Worm (Caenorhabditis elegans) whole organism, young adult: ENCODE results near the gene T28D9.11.

ENCODE experiments used
- B0336.3 ChIP-seq: fragments of 200-800 bp; sonication (Bioruptor generic); IDR thresholded peaks from 2 replicates; pipeline ENCODE4 v1.3.6; 2022; ENCODE audit warnings: missing genetic modification characterization, missing compliant biosample characterization
- C17E4.6 ChIP-seq: fragments of 200-800 bp; sonication (Bioruptor generic); IDR thresholded peaks from 2 replicates; pipeline ENCODE4 v1.3.6; 2022; ENCODE audit warnings: missing genetic modification reagents, missing genetic modification characterization, missing compliant biosample characterization
- F23B12.7 ChIP-seq: sonication (generic microtip); optimal IDR thresholded peaks from 2 replicates; lab custom pipeline; 2017; ENCODE audit warnings: missing genetic modification characterization, mild to moderate bottlenecking, missing compliant biosample characterization, antibody characterized with exemption, moderate library complexity; ENCODE audit not compliant: insufficient read depth
- F33H1.4 ChIP-seq: fragments of 200-800 bp; sonication (Bioruptor generic); IDR thresholded peaks from 2 replicates; pipeline ENCODE4 v1.3.6; 2022; ENCODE audit warnings: missing genetic modification reagents, missing genetic modification characterization, missing compliant biosample characterization
- F37B4.10 ChIP-seq: fragments of 200-800 bp; sonication (Bioruptor generic); IDR thresholded peaks from 2 replicates; pipeline ENCODE4 v1.3.6; 2022; ENCODE audit warnings: missing genetic modification characterization, missing compliant biosample characterization
- T26A5.8 ChIP-seq: sonication (generic microtip); optimal IDR thresholded peaks from 2 replicates; lab custom pipeline; 2016; ENCODE audit warnings: missing genetic modification characterization, missing compliant biosample characterization
- Y56A3A.18 ChIP-seq: fragments of 200-800 bp; sonication (Bioruptor generic); IDR thresholded peaks from 2 replicates; pipeline ENCODE4 v1.3.6; 2022; ENCODE audit warnings: missing genetic modification reagents, missing genetic modification characterization, missing compliant biosample characterization
- atf-7 ChIP-seq: sonication (generic microtip); optimal IDR thresholded peaks from 2 replicates; lab custom pipeline; 2017; ENCODE audit warnings: mild to moderate bottlenecking, missing genetic modification characterization, missing compliant biosample characterization
- ccch-3 ChIP-seq: fragments of 200-800 bp; sonication (Bioruptor generic); optimal IDR thresholded peaks from 2 replicates; lab custom pipeline; 2018; ENCODE audit warnings: mild to moderate bottlenecking, missing genetic modification characterization, missing compliant biosample characterization
- cebp-1 ChIP-seq, 2 experiments: fragments of 200-800 bp in 1 of 2; sonication (Bioruptor generic) in 1 of 2; sonication (generic microtip) in 1 of 2; IDR thresholded peaks in 1 of 2; optimal IDR thresholded peaks in 1 of 2; 2 replicates each; pipeline versions ENCODE4 v1.3.6 to Lab custom; 2017 to 2022; ENCODE audit warnings: missing compliant biosample characterization in 2 of 2, missing genetic modification characterization in 2 of 2, mild to moderate bottlenecking in 1 of 2, missing genetic modification reagents in 1 of 2, moderate library complexity in 1 of 2
- cebp-2 ChIP-seq: fragments of 200-800 bp; sonication (Bioruptor generic); IDR thresholded peaks from 2 replicates; pipeline ENCODE4 v1.3.6; 2022; ENCODE audit warnings: missing genetic modification characterization, missing compliant biosample characterization
- ceh-40 ChIP-seq: fragments of 200-800 bp; sonication (Bioruptor generic); IDR thresholded peaks from 2 replicates; pipeline ENCODE4 v1.3.6; 2022; ENCODE audit warnings: missing genetic modification characterization, missing compliant biosample characterization
- ceh-58 ChIP-seq: fragments of 200-800 bp; sonication (Bioruptor generic); IDR thresholded peaks from 2 replicates; pipeline ENCODE4 v1.3.6; 2022; ENCODE audit warnings: missing genetic modification characterization, missing compliant biosample characterization
- efl-1 ChIP-seq: fragments of 150-350 bp; optimal IDR thresholded peaks from 2 replicates; lab custom pipeline; 2014; ENCODE audit warnings: missing biosample characterization, missing genetic modification reagents, missing genetic modification characterization
- egl-18 ChIP-seq: fragments of 200-800 bp; sonication (Bioruptor generic); IDR thresholded peaks from 2 replicates; pipeline ENCODE4 v1.3.6; 2022; ENCODE audit warnings: missing genetic modification reagents, missing genetic modification characterization, missing compliant biosample characterization
- egl-44 ChIP-seq: fragments of 200-800 bp; sonication (Bioruptor generic); IDR thresholded peaks from 2 replicates; pipeline ENCODE4 v1.3.6; 2022; ENCODE audit warnings: missing genetic modification reagents, missing genetic modification characterization, missing compliant biosample characterization
- gei-17 ChIP-seq: fragments of 200-800 bp; sonication (Bioruptor generic); optimal IDR thresholded peaks from 2 replicates; lab custom pipeline; 2018; ENCODE audit warnings: mild to moderate bottlenecking, missing genetic modification characterization, missing compliant biosample characterization
- hmg-1.2 ChIP-seq: fragments of 200-800 bp; sonication (Bioruptor generic); IDR thresholded peaks from 2 replicates; pipeline ENCODE4 v1.3.6; 2022; ENCODE audit warnings: missing genetic modification reagents, missing genetic modification characterization, missing compliant biosample characterization
- let-526 ChIP-seq: fragments of 200-800 bp; sonication (Bioruptor generic); IDR thresholded peaks from 2 replicates; pipeline ENCODE4 v1.3.6; 2022; ENCODE audit warnings: missing genetic modification reagents, missing genetic modification characterization, missing compliant biosample characterization
- let-607 ChIP-seq, 2 experiments: fragments of 200-800 bp in 1 of 2; sonication (Bioruptor generic) in 1 of 2; sonication (generic microtip) in 1 of 2; optimal IDR thresholded peaks; 2 replicates each; lab custom pipeline; 2016 to 2018; ENCODE audit warnings: mild to moderate bottlenecking in 2 of 2, missing compliant biosample characterization in 2 of 2, missing genetic modification characterization in 2 of 2, moderate library complexity in 2 of 2, missing genotype in 1 of 2
- madf-6 ChIP-seq: fragments of 200-800 bp; sonication (Bioruptor generic); IDR thresholded peaks from 2 replicates; pipeline ENCODE4 v1.3.6; 2022; ENCODE audit warnings: missing genetic modification reagents, missing genetic modification characterization, missing compliant biosample characterization
- madf-8 ChIP-seq: fragments of 200-800 bp; sonication (Bioruptor generic); conservative IDR thresholded peaks from 2 replicates; pipeline ENCODE4 v1.3.6; 2022; ENCODE audit warnings: missing genetic modification reagents, missing genetic modification characterization, missing compliant biosample characterization
- pha-4 ChIP-seq: fragments of 150-350 bp; sonication (generic microtip); optimal IDR thresholded peaks from 2 replicates; lab custom pipeline; 2014; ENCODE audit warnings: missing biosample characterization, missing genetic modification reagents, missing genetic modification characterization
- sea-2 ChIP-seq: fragments of 200-800 bp; sonication (Bioruptor generic); IDR thresholded peaks from 2 replicates; pipeline ENCODE4 v1.3.6; 2022; ENCODE audit warnings: missing genetic modification characterization, missing compliant biosample characterization
- snpc-1.3 ChIP-seq: sonication (generic microtip); optimal IDR thresholded peaks from 2 replicates; lab custom pipeline; 2017; ENCODE audit warnings: missing genetic modification characterization, mild to moderate bottlenecking, missing compliant biosample characterization, antibody characterized with exemption, moderate library complexity, missing genotype, missing genetic modification reagents; ENCODE audit not compliant: insufficient read depth
- snpc-4 ChIP-seq, 5 experiments: fragments of 150-350 bp in 1 of 5; sonication (generic microtip) in 4 of 5; optimal IDR thresholded peaks; 2 replicates each; lab custom pipeline; 2014 to 2018; ENCODE audit warnings: missing genetic modification characterization in 5 of 5, missing biosample characterization in 3 of 5, antibody characterized with exemption in 2 of 5, mild to moderate bottlenecking in 2 of 5, missing compliant biosample characterization in 2 of 5, missing genotype in 2 of 5, moderate library complexity in 2 of 5, missing genetic modification reagents in 1 of 5
- tbp1 ChIP-seq: fragments of 200-800 bp; sonication (Bioruptor generic); optimal IDR thresholded peaks from 2 replicates; lab custom pipeline; 2018; ENCODE audit warnings: mild to moderate bottlenecking, missing genetic modification characterization, missing compliant biosample characterization
- tbx-9 ChIP-seq: sonication (generic microtip); optimal IDR thresholded peaks from 2 replicates; lab custom pipeline; 2016; ENCODE audit warnings: borderline replicate concordance, missing genetic modification characterization, inconsistent platforms, missing compliant biosample characterization
- tlf-1 ChIP-seq: fragments of 200-800 bp; sonication (Bioruptor generic); optimal IDR thresholded peaks from 2 replicates; lab custom pipeline; 2018; ENCODE audit warnings: mild to moderate bottlenecking, missing genetic modification characterization, missing compliant biosample characterization
- xnd-1 ChIP-seq: sonication (generic microtip); optimal IDR thresholded peaks from 2 replicates; lab custom pipeline; 2016; ENCODE audit warnings: missing genotype, missing genetic modification reagents, missing genetic modification characterization, missing compliant biosample characterization
- zim-3 ChIP-seq: sonication (generic microtip); optimal IDR thresholded peaks from 2 replicates; lab custom pipeline; 2017; ENCODE audit warnings: mild to moderate bottlenecking, missing genetic modification characterization, moderate library complexity, missing compliant biosample characterization

T28D9.11 gene

ce11 chrII:6501420-6501819, 9.6 kb upstream of the T28D9.11 start, which contains the start of gene R05G9.3:
Gene R05G9.3, minus strand, starts transcription at chrII:6501520.
- TF ChIP-seq sea-2 (GFP tag; lab: Robert Waterston, UW) (no peak), F33H1.4 (0 out of 2 replicates have a peak, but pooled peaks have one; percentile 20), madf-8 (GFP tag; lab: Robert Waterston, UW) (peak; percentile 47), madf-6 (peak; percentile 86), snpc-1.3 (no peak), hmg-1.2 (peak; percentile 27; the same call in 1 of the 2 replicates), efl-1 (GFP tag; lab: Kevin White, UChicago) (peak; percentile 50)
- TF ChIP-seq, all 124 proteins: peak for 5

DNA sequence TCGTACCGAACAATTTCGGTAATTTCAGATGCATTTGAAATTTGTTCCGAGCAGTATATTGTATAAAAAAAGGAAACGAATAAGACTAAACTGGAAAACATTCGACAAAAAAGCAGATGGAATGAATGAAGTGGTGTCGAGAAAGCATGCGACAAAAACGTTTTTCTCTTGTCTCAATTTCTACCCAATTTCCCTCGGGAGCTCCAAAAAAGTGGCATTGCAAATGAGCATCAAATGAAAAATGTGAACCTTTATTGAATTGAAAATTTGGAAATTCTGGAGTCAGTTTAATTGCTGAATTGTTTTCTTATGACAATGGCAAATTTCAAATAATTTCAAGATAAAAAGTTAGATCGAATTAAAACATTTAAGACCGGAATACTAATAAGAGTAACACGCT, 8.4 kb upstream of the T28D9.11 start, which contains the start of gene R05G9.5:
Gene R05G9.5, minus strand, starts transcription at position 101 of the 400 bp plus-strand sequence.
- TF ChIP-seq tbp1 (GFP tag; lab: Kevin White, UChicago) (no peak), T26A5.8 (tag; lab: Kevin White, UChicago) (no peak), cebp-1 (GFP tag; IDR thresholded peaks at IDR 0.05; lab: Robert Waterston, UW) (no peak), cebp-1 (tag; optimal IDR thresholded peaks at IDR 0.05; lab: Kevin White, UChicago) (no peak), C17E4.6 (no peak), ceh-40 (GFP tag; lab: Robert Waterston, UW) (no peak), madf-6 (no peak), egl-18 (GFP tag; lab: Robert Waterston, UW) (no peak), ccch-3 (GFP tag; lab: Kevin White, UChicago) (no peak), F37B4.10 (GFP tag; lab: Robert Waterston, UW) (no peak), pha-4 (tag; lab: Kevin White, UChicago) (no peak), cebp-2 (no peak), tbx-9 (tag; lab: Kevin White, UChicago) (no peak), egl-44 (no peak), zim-3 (tag; lab: Kevin White, UChicago) (no peak), atf-7 (tag; lab: Kevin White, UChicago) (no peak)

DNA sequence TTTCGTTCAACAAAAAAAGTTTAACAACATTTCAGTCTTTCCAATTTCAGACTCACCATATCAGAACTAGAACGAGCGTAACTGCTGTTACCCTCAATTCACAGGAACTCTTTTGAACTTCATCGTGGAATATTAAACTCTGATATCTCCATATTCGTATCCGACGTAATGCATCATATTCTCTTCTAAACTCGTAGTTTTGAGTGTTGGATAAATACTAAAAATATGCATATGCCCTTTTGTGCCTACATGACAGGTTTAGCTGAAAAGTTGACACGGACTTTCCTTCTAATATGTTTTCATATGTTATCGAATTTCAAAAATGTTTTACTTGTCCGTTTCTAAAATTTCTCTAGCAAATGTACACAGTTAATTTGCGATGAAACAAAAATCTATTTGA, 7.3 kb upstream of the T28D9.11 start, which contains the start of gene twk-49:
Gene twk-49, minus strand, starts transcription at position 101 of the 400 bp plus-strand sequence.
- TF ChIP-seq let-526 (GFP tag; lab: Robert Waterston, UW) = no peak
- TF ChIP-seq, all 124 proteins: peak for 0

DNA sequence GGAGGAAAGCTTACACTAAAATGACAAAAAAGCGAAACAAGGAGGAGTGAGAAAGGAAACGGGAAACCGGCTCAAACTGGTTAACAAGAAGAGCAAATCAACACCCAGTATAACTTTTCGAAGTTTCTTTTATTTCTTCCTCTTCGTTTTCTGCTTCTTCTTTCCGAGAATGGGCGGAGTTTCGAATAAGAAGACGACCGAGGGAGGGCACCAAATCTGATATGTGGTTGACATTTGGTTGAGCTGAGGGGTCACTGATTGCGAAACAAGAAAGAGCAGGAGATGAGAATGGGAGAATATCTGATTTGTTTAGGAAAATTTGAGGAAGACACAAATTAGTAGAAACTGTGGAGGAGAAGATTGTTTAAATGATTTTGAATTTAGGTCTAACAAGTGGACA, 6.8 kb upstream of the T28D9.11 start:
- no peak for TF ChIP-seq madf-6
- TF ChIP-seq xnd-1 (tag; lab: Kevin White, UChicago) = no peak
- no peak for TF ChIP-seq tlf-1 (GFP tag; lab: Kevin White, UChicago)
- no peak for TF ChIP-seq F23B12.7 (tag; lab: Kevin White, UChicago)
- TF ChIP-seq ceh-58 (GFP tag; lab: Robert Waterston, UW) = no peak

DNA sequence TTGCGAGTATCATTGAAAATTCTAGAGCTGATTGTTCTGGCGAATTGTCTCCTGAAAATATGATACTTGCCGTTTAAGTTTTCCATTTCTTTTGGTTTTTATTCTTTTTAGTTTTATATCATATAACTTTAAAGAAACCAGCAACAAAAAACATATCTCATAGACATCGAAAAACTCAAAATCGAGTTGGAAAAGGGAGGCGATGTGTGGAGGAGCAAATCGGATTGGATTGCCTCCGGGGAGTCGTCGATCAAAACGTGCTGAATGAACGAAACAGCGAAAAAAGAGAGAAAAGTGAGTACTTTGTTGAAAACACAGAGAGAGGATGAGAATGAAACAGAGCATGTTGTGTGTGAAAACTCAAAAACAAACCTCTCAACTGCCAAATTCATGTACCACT, 5.3 kb upstream of the T28D9.11 start:
- TF ChIP-seq Y56A3A.18 = no peak
- no peak for TF ChIP-seq snpc-4 (GFP tag; optimal IDR thresholded peaks at IDR 0.05; lab: Kevin White, UChicago)
- TF ChIP-seq snpc-4 (tag; optimal IDR thresholded peaks at IDR 0.05; lab: Kevin White, UChicago) = no peak
- TF ChIP-seq B0336.3 (GFP tag; lab: Robert Waterston, UW) = no peak
- no peak for TF ChIP-seq let-607 (tag; optimal IDR thresholded peaks at IDR 0.05; lab: Kevin White, UChicago)
- TF ChIP-seq egl-44 = no peak
- no peak for TF ChIP-seq gei-17 (GFP tag; lab: Kevin White, UChicago)
